Fruit fly (Drosophila melanogaster) whole organism, embryonic: ENCODE measurements around the gene raptor.

Experiments
- Aef1 ChIP-seq: fragments of 200-800 bp; sonication (Bioruptor generic); IDR thresholded peaks from 3 replicates; pipeline ENCODE4 v1.3.6; 2022; ENCODE audit warnings: missing biosample characterization, missing genetic modification characterization
- Atf-2 ChIP-seq: fragments of 200-800 bp; sonication (Bioruptor generic); optimal IDR thresholded peaks from 2 replicates; lab custom pipeline; 2016; ENCODE audit warnings: missing biosample characterization, missing genetic modification characterization
- CG10462 ChIP-seq: fragments of 200-800 bp; sonication (Bioruptor generic); optimal IDR thresholded peaks from 2 replicates; lab custom pipeline; 2016; ENCODE audit warnings: missing biosample characterization, missing genetic modification characterization
- CG11398 ChIP-seq: fragments of 200-800 bp; sonication (Bioruptor generic); optimal IDR thresholded peaks from 2 replicates; lab custom pipeline; 2016; ENCODE audit warnings: missing biosample characterization, missing genetic modification characterization
- CG12104 ChIP-seq: fragments of 200-800 bp; sonication (Bioruptor generic); optimal IDR thresholded peaks from 3 replicates; lab custom pipeline; 2016; ENCODE audit warnings: missing biosample characterization, missing genetic modification characterization
- CG12299 ChIP-seq: fragments of 200-800 bp; sonication (Bioruptor generic); optimal IDR thresholded peaks from 2 replicates; lab custom pipeline; 2018; ENCODE audit warnings: missing biosample characterization, mild to moderate bottlenecking, missing genetic modification characterization
- CG13624 ChIP-seq: fragments of 200-800 bp; sonication (Bioruptor generic); optimal IDR thresholded peaks from 2 replicates; lab custom pipeline; 2016; ENCODE audit warnings: missing biosample characterization, missing genetic modification characterization
- CG14710 ChIP-seq: fragments of 200-800 bp; sonication (Bioruptor generic); optimal IDR thresholded peaks from 3 replicates; lab custom pipeline; 2019; ENCODE audit warnings: missing biosample characterization, mild to moderate bottlenecking, missing genetic modification characterization, moderate library complexity
- CG17385 ChIP-seq: fragments of 200-800 bp; sonication (Bioruptor generic); optimal IDR thresholded peaks from 3 replicates; lab custom pipeline; 2018; ENCODE audit warnings: missing biosample characterization, mild to moderate bottlenecking, missing genetic modification characterization
- CG17568 ChIP-seq: fragments of 200-800 bp; sonication (Bioruptor generic); optimal IDR thresholded peaks from 2 replicates; lab custom pipeline; 2018; ENCODE audit warnings: missing biosample characterization, mild to moderate bottlenecking, missing genetic modification characterization, moderate library complexity
- CG32532 ChIP-seq: fragments of 200-800 bp; sonication (Bioruptor generic); IDR thresholded peaks from 2 replicates; pipeline ENCODE4 v1.3.6; 2022; ENCODE audit warnings: missing biosample characterization, missing genetic modification characterization
- CG33557 ChIP-seq: fragments of 200-800 bp; sonication (Bioruptor generic); optimal IDR thresholded peaks from 2 replicates; lab custom pipeline; 2019; ENCODE audit warnings: missing biosample characterization, mild to moderate bottlenecking, missing genetic modification characterization, moderate library complexity
- CG34422 ChIP-seq: fragments of 200-800 bp; sonication (Bioruptor generic); IDR thresholded peaks from 3 replicates; pipeline ENCODE4 v1.3.6; 2022; ENCODE audit warnings: missing biosample characterization, missing genetic modification characterization
- CG3838 ChIP-seq: fragments of 200-800 bp; sonication (Bioruptor generic); optimal IDR thresholded peaks from 3 replicates; lab custom pipeline; 2016; ENCODE audit warnings: missing biosample characterization, missing genetic modification characterization
- CG3847 ChIP-seq: fragments of 200-800 bp; sonication (Bioruptor generic); IDR thresholded peaks from 2 replicates; pipeline ENCODE4 v1.3.6; 2022; ENCODE audit warnings: missing biosample characterization, missing genetic modification characterization
- CG6254 ChIP-seq: fragments of 200-800 bp; sonication (Bioruptor generic); optimal IDR thresholded peaks from 3 replicates; lab custom pipeline; 2017; ENCODE audit warnings: mild to moderate bottlenecking, missing biosample characterization, missing genetic modification reagents, missing genetic modification characterization
- CG6272 ChIP-seq: fragments of 200-800 bp; sonication (Bioruptor generic); IDR thresholded peaks from 2 replicates; pipeline ENCODE4 v1.3.6; 2022; ENCODE audit warnings: missing biosample characterization, missing genetic modification characterization
- CG6654 ChIP-seq: fragments of 200-800 bp; sonication (Bioruptor generic); optimal IDR thresholded peaks from 2 replicates; lab custom pipeline; 2017; ENCODE audit warnings: missing biosample characterization, mild to moderate bottlenecking, missing genetic modification characterization
- CG6765 ChIP-seq: fragments of 200-800 bp; sonication (Bioruptor generic); optimal IDR thresholded peaks from 3 replicates; lab custom pipeline; 2017; ENCODE audit warnings: missing biosample characterization, mild to moderate bottlenecking, missing genetic modification characterization
- CG8281 ChIP-seq: fragments of 200-800 bp; sonication (Bioruptor generic); optimal IDR thresholded peaks from 2 replicates; lab custom pipeline; 2018; ENCODE audit warnings: missing biosample characterization, mild to moderate bottlenecking, missing genetic modification characterization, moderate library complexity
- CG9609 ChIP-seq: fragments of 200-800 bp; sonication (Bioruptor generic); optimal IDR thresholded peaks from 3 replicates; lab custom pipeline; 2016; ENCODE audit warnings: missing biosample characterization, missing genetic modification characterization
- CG9932 ChIP-seq: fragments of 200-800 bp; sonication (Bioruptor generic); IDR thresholded peaks from 2 replicates; pipeline ENCODE4 v1.3.6; 2022; ENCODE audit warnings: missing biosample characterization, missing genetic modification characterization
- Camta ChIP-seq: fragments of 200-800 bp; sonication (Bioruptor generic); optimal IDR thresholded peaks from 2 replicates; lab custom pipeline; 2016; ENCODE audit warnings: missing biosample characterization, missing genetic modification characterization
- Dad ChIP-seq: fragments of 200-800 bp; sonication (Bioruptor generic); optimal IDR thresholded peaks from 3 replicates; lab custom pipeline; 2016; ENCODE audit warnings: missing biosample characterization, missing genetic modification characterization
- E2f1 ChIP-seq: fragments of 200-800 bp; sonication (Bioruptor generic); IDR thresholded peaks from 2 replicates; pipeline ENCODE4 v1.3.6; 2022; ENCODE audit warnings: missing biosample characterization, missing genetic modification characterization
- Ets65A ChIP-seq: fragments of 200-800 bp; sonication (Bioruptor generic); peaks from one replicate; lab custom pipeline; 2016; ENCODE audit warnings: missing biosample characterization, missing genetic modification characterization
- Fer3 ChIP-seq: fragments of 200-800 bp; sonication (Bioruptor generic); optimal IDR thresholded peaks from 2 replicates; lab custom pipeline; 2018; ENCODE audit warnings: missing biosample characterization, mild to moderate bottlenecking, missing genetic modification characterization, moderate library complexity
- H15 ChIP-seq: fragments of 200-800 bp; sonication (Bioruptor generic); IDR thresholded peaks from 3 replicates; pipeline ENCODE4 v1.3.6; 2022; ENCODE audit warnings: missing biosample characterization, missing genetic modification characterization
- Mrtf ChIP-seq: fragments of 200-800 bp; sonication (Bioruptor generic); IDR thresholded peaks from 3 replicates; pipeline ENCODE4 v1.3.6; 2022; ENCODE audit warnings: missing biosample characterization, missing genetic modification characterization
- NC2α ChIP-seq: fragments of 200-800 bp; sonication (Bioruptor generic); optimal IDR thresholded peaks from 2 replicates; lab custom pipeline; 2016; ENCODE audit warnings: missing biosample characterization, missing genetic modification characterization
- Opbp ChIP-seq: fragments of 200-800 bp; sonication (Bioruptor generic); IDR thresholded peaks from 3 replicates; pipeline ENCODE4 v1.3.6; 2022; ENCODE audit warnings: missing biosample characterization, missing genetic modification characterization; ENCODE audit not compliant: partially characterized antibody
- abd-A ChIP-seq: fragments of 200-800 bp; sonication (Bioruptor generic); optimal IDR thresholded peaks from 3 replicates; lab custom pipeline; 2019; ENCODE audit warnings: missing biosample characterization, mild to moderate bottlenecking, missing genetic modification characterization, moderate library complexity
- aop ChIP-seq: fragments of 200-800 bp; sonication (Bioruptor generic); IDR thresholded peaks from 2 replicates; pipeline ENCODE4 v1.3.6; 2022; ENCODE audit warnings: missing biosample characterization, missing genetic modification characterization
- ara ChIP-seq: fragments of 200-800 bp; sonication (Bioruptor generic); IDR thresholded peaks from 2 replicates; pipeline ENCODE4 v1.3.6; 2022; ENCODE audit warnings: missing biosample characterization, missing genetic modification characterization
- bsh ChIP-seq, 2 experiments: fragments of 200-800 bp; sonication (Bioruptor generic); optimal IDR thresholded peaks; 2 replicates each; lab custom pipeline; 2017 to 2018; ENCODE audit warnings: mild to moderate bottlenecking in 2 of 2, missing biosample characterization in 2 of 2, missing genetic modification characterization in 2 of 2, moderate library complexity in 1 of 2
- ewg ChIP-seq: fragments of 200-800 bp; sonication (Bioruptor generic); optimal IDR thresholded peaks from 3 replicates; lab custom pipeline; 2017; ENCODE audit warnings: mild to moderate bottlenecking, missing biosample characterization, missing genetic modification reagents, missing genetic modification characterization
- fd3F ChIP-seq: fragments of 200-800 bp; sonication (Bioruptor generic); optimal IDR thresholded peaks from 2 replicates; lab custom pipeline; 2018; ENCODE audit warnings: missing biosample characterization, mild to moderate bottlenecking, missing genetic modification characterization, moderate library complexity
- fd64A ChIP-seq: fragments of 200-800 bp; sonication (Bioruptor generic); optimal IDR thresholded peaks from 3 replicates; lab custom pipeline; 2018; ENCODE audit warnings: missing biosample characterization, mild to moderate bottlenecking, missing genetic modification characterization
- ham ChIP-seq: fragments of 200-800 bp; sonication (Bioruptor generic); IDR thresholded peaks from 2 replicates; pipeline ENCODE4 v1.3.6; 2022; ENCODE audit warnings: missing biosample characterization, missing genetic modification characterization
- lov ChIP-seq, 2 experiments: fragments of 200-800 bp in 1 of 2; fragments of >200 bp in 1 of 2; sonication (Bioruptor generic) in 1 of 2; IDR thresholded peaks in 1 of 2; optimal IDR thresholded peaks in 1 of 2; 2 replicates in 1 of 2; 3 replicates in 1 of 2; pipeline versions ENCODE4 v1.3.6 to Lab custom; 2017 to 2022; ENCODE audit warnings: missing biosample characterization in 1 of 2, missing genetic modification characterization in 1 of 2
- mam ChIP-seq: fragments of 200-800 bp; sonication (Bioruptor generic); optimal IDR thresholded peaks from 3 replicates; lab custom pipeline; 2016; ENCODE audit warnings: missing biosample characterization, missing genetic modification characterization
- odd ChIP-seq: fragments of 200-800 bp; sonication (Bioruptor generic); optimal IDR thresholded peaks from 2 replicates; lab custom pipeline; 2017; ENCODE audit warnings: missing biosample characterization, mild to moderate bottlenecking, missing genetic modification characterization
- pita ChIP-seq: fragments of 200-800 bp; sonication (Bioruptor generic); optimal IDR thresholded peaks from 2 replicates; lab custom pipeline; 2017; ENCODE audit warnings: missing biosample characterization, mild to moderate bottlenecking, missing genetic modification characterization
- pnt ChIP-seq: fragments of 200-800 bp; sonication (Bioruptor generic); optimal IDR thresholded peaks from 3 replicates; lab custom pipeline; 2016; ENCODE audit warnings: missing biosample characterization, missing genetic modification characterization
- sens-2 ChIP-seq: fragments of 200-800 bp; sonication (Bioruptor generic); IDR thresholded peaks from 2 replicates; pipeline ENCODE4 v1.3.6; 2022; ENCODE audit warnings: missing biosample characterization, missing genetic modification characterization
- sob ChIP-seq: fragments of 200-800 bp; sonication (Bioruptor generic); IDR thresholded peaks from 2 replicates; pipeline ENCODE4 v1.3.6; 2022; ENCODE audit warnings: missing biosample characterization, missing genetic modification characterization
- ssp ChIP-seq: fragments of 200-800 bp; sonication (Bioruptor generic); IDR thresholded peaks from 2 replicates; pipeline ENCODE4 v1.3.6; 2022; ENCODE audit warnings: missing biosample characterization, missing genetic modification characterization
- sug ChIP-seq: fragments of 200-800 bp; optimal IDR thresholded peaks from 2 replicates; lab custom pipeline; 2019; ENCODE audit warnings: missing biosample characterization, mild to moderate bottlenecking, missing genetic modification characterization, moderate library complexity
- trem ChIP-seq: fragments of 200-800 bp; optimal IDR thresholded peaks from 3 replicates; lab custom pipeline; 2019; ENCODE audit warnings: missing biosample characterization, mild to moderate bottlenecking, missing genetic modification characterization, moderate library complexity
- tx ChIP-seq: fragments of 200-800 bp; sonication (Bioruptor generic); optimal IDR thresholded peaks from 2 replicates; lab custom pipeline; 2016; ENCODE audit warnings: missing biosample characterization, missing genetic modification characterization
- vfl ChIP-seq: fragments of 200-800 bp; sonication (Bioruptor generic); optimal IDR thresholded peaks from 2 replicates; lab custom pipeline; 2016; ENCODE audit warnings: missing biosample characterization, missing genetic modification characterization

raptor gene

dm6 chrX:6097578-6097977 lies 7.6 kb upstream of the raptor start (continued):
- peak; percentile 82 for TF ChIP-seq CG6272
- peak; percentile 86 for TF ChIP-seq sob (GFP tag; lab: Robert Waterston, UW)
- peak; percentile 72 for TF ChIP-seq CG17385 (GFP tag; lab: Kevin White, UChicago)
- peak in 1 of 2 experiments; percentile 86 for TF ChIP-seq bsh (GFP tag; optimal IDR thresholded peaks at IDR 0.05; lab: Kevin White, UChicago)
- TF ChIP-seq CG12104 (GFP tag; lab: Kevin White, UChicago): peak; percentile 54
- peak; percentile 70 for TF ChIP-seq Camta (GFP tag; lab: Kevin White, UChicago)
- peak; percentile 76 for TF ChIP-seq CG3847 (GFP tag; lab: Robert Waterston, UW)
- TF ChIP-seq tx (GFP tag; lab: Kevin White, UChicago): peak; percentile 63
- TF ChIP-seq CG8281 (tag; lab: Kevin White, UChicago): peak; percentile 45
- peak; percentile 90 for TF ChIP-seq Mrtf (GFP tag; lab: Robert Waterston, UW)
- peak; percentile 47 for TF ChIP-seq CG10462 (GFP tag; lab: Kevin White, UChicago)
- peak; percentile 88 for TF ChIP-seq CG32532
- peak; percentile 76 for TF ChIP-seq CG9932 (GFP tag; lab: Robert Waterston, UW)
- peak; percentile 72 for TF ChIP-seq ewg
- peak; percentile 70 for TF ChIP-seq Dad
- TF ChIP-seq E2f1 (GFP tag; lab: Robert Waterston, UW): peak; percentile 88
- TF ChIP-seq ham: no peak
- TF ChIP-seq CG12299 (tag; lab: Kevin White, UChicago): peak; percentile 38
- TF ChIP-seq lov (optimal IDR thresholded peaks at IDR 0.05; lab: Kevin White, UChicago): no peak
- TF ChIP-seq lov (GFP tag; IDR thresholded peaks at IDR 0.05; lab: Robert Waterston, UW): peak; percentile 85; the same call in 2 of the 3 replicates
- TF ChIP-seq CG34422 (GFP tag; lab: Robert Waterston, UW): peak; percentile 92
- TF ChIP-seq fd3F: peak; percentile 39
- peak; percentile 70 for TF ChIP-seq Atf-2 (GFP tag; lab: Kevin White, UChicago)
- peak; percentile 76 for TF ChIP-seq Fer3 (tag; lab: Kevin White, UChicago)
- peak; percentile 49 for TF ChIP-seq odd (GFP tag; lab: Kevin White, UChicago)
- peak; percentile 44 for TF ChIP-seq CG6654 (GFP tag; lab: Kevin White, UChicago)
- TF ChIP-seq fd64A (GFP tag; lab: Kevin White, UChicago): peak; percentile 46
- peak; percentile 3 for TF ChIP-seq CG6765 (GFP tag; lab: Kevin White, UChicago)
- peak; percentile 79 for TF ChIP-seq pnt
- TF ChIP-seq CG11398: peak; percentile 66
- TF ChIP-seq H15 (GFP tag; lab: Robert Waterston, UW): peak; percentile 86
- no peak for TF ChIP-seq pita (GFP tag; lab: Kevin White, UChicago)
- peak; percentile 91 for TF ChIP-seq ara
- peak; percentile 79 for TF ChIP-seq CG9609 (GFP tag; lab: Kevin White, UChicago)
- TF ChIP-seq aop: peak; percentile 65
- peak; percentile 44 for TF ChIP-seq CG14710 (tag; lab: Kevin White, UChicago)
- no peak for TF ChIP-seq abd-A (tag; lab: Kevin White, UChicago)
- peak; percentile 51 for TF ChIP-seq trem (tag; lab: Kevin White, UChicago)
- TF ChIP-seq sug (tag; lab: Kevin White, UChicago): peak; percentile 29
- TF ChIP-seq Aef1 (GFP tag; lab: Robert Waterston, UW): peak; percentile 89
- TF ChIP-seq CG6254 (GFP tag; lab: Kevin White, UChicago): peak; percentile 74
- TF ChIP-seq ssp (GFP tag; lab: Robert Waterston, UW): peak; percentile 80
- TF ChIP-seq CG17568: no peak
- TF ChIP-seq CG33557 (GFP tag; lab: Kevin White, UChicago): no peak
- 0 out of 3 replicates have a peak, but pooled peaks have one; percentile 28 for TF ChIP-seq Opbp
- peak; percentile 59; the same call in 1 of the 2 replicates for TF ChIP-seq sens-2 (GFP tag; lab: Robert Waterston, UW)
- peak; percentile 37 for TF ChIP-seq vfl (GFP tag; lab: Kevin White, UChicago)
- TF ChIP-seq CG3838 (GFP tag; lab: Kevin White, UChicago): no peak
- TF ChIP-seq CG13624 (GFP tag; lab: Kevin White, UChicago): peak; percentile 73
- TF ChIP-seq NC2α (GFP tag; lab: Kevin White, UChicago): peak; percentile 40
- TF ChIP-seq mam (GFP tag; lab: Kevin White, UChicago): peak; percentile 86
- TF ChIP-seq Ets65A (GFP tag; lab: Kevin White, UChicago): peak; percentile 98
